Worm (Caenorhabditis elegans): ENCODE measurements around the gene angl-1.

DNA sequence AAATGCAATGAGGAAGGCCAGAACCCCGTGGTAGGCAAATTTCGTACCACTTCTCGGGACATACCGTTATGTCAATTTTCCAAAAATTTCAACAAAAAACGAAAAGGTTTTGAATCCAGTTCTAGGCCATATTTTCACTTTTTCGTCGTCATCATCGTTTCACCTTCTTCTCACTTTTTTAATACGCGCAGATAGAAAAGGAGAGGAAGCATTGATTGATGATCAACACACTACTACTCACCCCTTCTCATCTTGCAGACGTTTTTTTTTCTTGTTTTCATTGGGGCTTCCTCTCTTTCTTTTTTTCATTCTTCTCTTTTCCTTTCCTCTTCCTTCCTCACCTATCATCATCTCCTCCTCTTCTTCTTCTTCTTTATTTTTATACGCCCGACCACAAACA, 22.8 kb downstream of the angl-1 start:
- TF ChIP-seq elt-3 (tag; optimal IDR thresholded peaks at IDR 0.05) (no peak), lin-13 (tag; optimal IDR thresholded peaks at IDR 0.05) (no peak), unc-39 (tag; optimal IDR thresholded peaks at IDR 0.05) (no peak), snpc-4 (tag; optimal IDR thresholded peaks at IDR 0.05) (no peak), blmp-1 (tag; optimal IDR thresholded peaks at IDR 0.05) (peak; percentile 6), nhr-12 (tag; optimal IDR thresholded peaks at IDR 0.05) (no peak), unc-62 (GFP tag; optimal IDR thresholded peaks at IDR 0.05) (no peak), unc-120 (tag; optimal IDR thresholded peaks at IDR 0.05; ENCODE audit: poor library complexity, severe bottlenecking) (no peak), sptf-1 (tag; optimal IDR thresholded peaks at IDR 0.05) (no peak), nhr-237 (tag; optimal IDR thresholded peaks at IDR 0.05) (no peak), pha-4 (tag; optimal IDR thresholded peaks at IDR 0.05) (no peak), ztf-11 (tag; optimal IDR thresholded peaks at IDR 0.05) (no peak)
